Worm (Caenorhabditis elegans): ENCODE measurements around the gene drr-2.

DNA sequence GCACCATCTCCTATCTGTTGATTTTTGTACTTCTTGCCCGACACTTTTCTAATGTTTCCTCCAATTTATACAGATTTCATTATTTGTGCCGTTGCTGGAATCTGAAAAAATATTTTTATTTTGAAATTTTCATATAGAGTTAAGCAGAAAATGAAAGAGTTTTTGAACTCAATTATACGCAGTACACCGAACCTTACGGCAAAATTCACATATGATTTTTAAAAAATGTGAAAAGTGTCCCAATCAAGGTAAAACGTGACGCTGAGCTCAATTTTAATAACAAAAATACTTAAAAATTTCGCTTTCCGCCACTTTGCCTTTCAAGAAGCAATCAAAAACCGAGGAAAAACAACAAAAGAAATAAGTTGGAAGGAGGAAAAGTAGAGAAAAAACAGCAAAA lies 12.7 kb downstream of the drr-2 start, which contains the start of gene arrd-17:
- no peak for TF ChIP-seq W03F9.2 (tag; optimal IDR thresholded peaks at IDR 0.05)
- TF ChIP-seq him-1 (tag; optimal IDR thresholded peaks at IDR 0.05), result no peak

Measured in whole organism, L4/young adult.